Worm (Caenorhabditis elegans) whole organism, L4 larva: ENCODE results near the gene lsm-1.

Experiments
- R02D3.7 ChIP-seq: fragments of 150-350 bp; sonication (generic microtip); optimal IDR thresholded peaks from 3 replicates; lab custom pipeline; 2014; ENCODE audit warnings: missing biosample characterization, missing genetic modification characterization
- attf-4 ChIP-seq: sonication (generic microtip); optimal IDR thresholded peaks from 3 replicates; lab custom pipeline; 2017; ENCODE audit warnings: missing biosample characterization, missing genetic modification characterization
- nhr-6 ChIP-seq: fragments of 150-350 bp; optimal IDR thresholded peaks from 2 replicates; lab custom pipeline; 2014; ENCODE audit warnings: missing biosample characterization, missing genetic modification characterization

- TF ChIP-seq R02D3.7 (tag; lab: Kevin White, UChicago) (no peak), nhr-6 (tag; lab: Kevin White, UChicago) (no peak), attf-4 (no peak)
These were observed 20.6 kb upstream of the lsm-1 start, which contains the start of gene nasp-1 for ce11 chrII:11105981-11106711.
